Worm (Caenorhabditis elegans) whole organism, L4/young adult: ENCODE data around the gene F58H1.3.

Experiments used
- W03F9.2 ChIP-seq: fragments of 150-350 bp; optimal IDR thresholded peaks from 2 replicates; lab custom pipeline; 2014; ENCODE audit warnings: missing biosample characterization, missing genetic modification characterization
- dao-5 ChIP-seq: sonication (generic microtip); optimal IDR thresholded peaks from 2 replicates; lab custom pipeline; 2016; ENCODE audit warnings: missing genotype, missing genetic modification characterization, moderate library complexity, missing compliant biosample characterization
- him-1 ChIP-seq: sonication (generic microtip); optimal IDR thresholded peaks from 2 replicates; lab custom pipeline; 2016; ENCODE audit warnings: missing genotype, missing genetic modification reagents, missing genetic modification characterization, missing compliant biosample characterization

The F58H1.3 gene

DNA sequence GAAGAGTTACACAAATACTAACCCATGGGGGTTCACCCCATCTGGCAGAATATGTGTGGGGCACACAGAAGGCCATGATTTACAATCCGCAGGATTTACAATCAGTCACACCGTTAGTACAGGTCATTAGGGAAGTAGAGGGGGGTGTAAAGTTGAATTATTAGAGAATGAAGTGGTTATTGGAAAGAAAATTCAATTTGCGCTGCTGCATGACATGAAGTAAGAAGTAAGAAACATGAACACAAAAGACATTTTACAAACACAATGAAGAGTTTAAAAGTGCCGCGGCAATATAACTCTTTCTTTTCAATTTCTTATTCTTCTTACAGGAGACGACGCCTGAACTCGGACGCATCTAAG is 27.0 kb downstream of the F58H1.3 start:
- TF ChIP-seq dao-5 (tag; lab: Kevin White, UChicago) (no peak), him-1 (tag; lab: Kevin White, UChicago) (no peak), W03F9.2 (tag; lab: Kevin White, UChicago) (no peak)

- no peak for TF ChIP-seq W03F9.2 (tag; lab: Kevin White, UChicago)
These were observed 30.9 kb downstream of the F58H1.3 start, which contains the start of gene F58H1.7 for ce11 chrV:11964723-11965122. Gene F58H1.7 (minus strand): TSS chrV:11964823.

ce11 chrV:11975233-11975632 is 41.5 kb downstream of the F58H1.3 start, which contains the start of gene cpr-1:
Gene cpr-1 (plus strand): TSS chrV:11975551.
- no peak for TF ChIP-seq W03F9.2 (tag; lab: Kevin White, UChicago)
- TF ChIP-seq dao-5 (tag; lab: Kevin White, UChicago): no peak
- TF ChIP-seq him-1 (tag; lab: Kevin White, UChicago): no peak

DNA sequence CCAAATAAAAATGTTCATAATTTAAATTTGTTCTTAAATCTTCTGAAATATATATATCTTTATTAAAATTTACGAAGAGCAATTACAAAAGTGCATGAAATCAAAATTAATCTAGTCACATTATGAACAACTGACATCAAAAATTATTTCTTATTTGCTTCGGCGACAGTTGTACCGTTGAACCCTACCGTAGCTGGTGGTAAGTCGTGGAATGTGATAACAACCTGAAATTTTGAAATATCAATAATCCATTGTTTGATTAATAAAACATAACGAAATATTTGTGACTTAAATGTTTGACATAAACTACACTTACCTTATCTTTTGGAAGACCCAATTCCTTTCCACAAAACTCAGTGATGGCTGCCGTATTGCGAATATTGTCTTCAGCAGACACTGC is 43.0 kb downstream of the F58H1.3 start:
- TF ChIP-seq him-1 (tag; lab: Kevin White, UChicago): no peak
- no peak for TF ChIP-seq W03F9.2 (tag; lab: Kevin White, UChicago)
- no peak for TF ChIP-seq dao-5 (tag; lab: Kevin White, UChicago)

ce11 chrV:11978179-11978578 is 44.4 kb downstream of the F58H1.3 start, which contains the start of gene mif-2:
Gene mif-2 (minus strand): TSS chrV:11978459.
- no peak for TF ChIP-seq him-1 (tag; lab: Kevin White, UChicago)
- TF ChIP-seq dao-5 (tag; lab: Kevin White, UChicago): no peak
- no peak for TF ChIP-seq W03F9.2 (tag; lab: Kevin White, UChicago)

DNA sequence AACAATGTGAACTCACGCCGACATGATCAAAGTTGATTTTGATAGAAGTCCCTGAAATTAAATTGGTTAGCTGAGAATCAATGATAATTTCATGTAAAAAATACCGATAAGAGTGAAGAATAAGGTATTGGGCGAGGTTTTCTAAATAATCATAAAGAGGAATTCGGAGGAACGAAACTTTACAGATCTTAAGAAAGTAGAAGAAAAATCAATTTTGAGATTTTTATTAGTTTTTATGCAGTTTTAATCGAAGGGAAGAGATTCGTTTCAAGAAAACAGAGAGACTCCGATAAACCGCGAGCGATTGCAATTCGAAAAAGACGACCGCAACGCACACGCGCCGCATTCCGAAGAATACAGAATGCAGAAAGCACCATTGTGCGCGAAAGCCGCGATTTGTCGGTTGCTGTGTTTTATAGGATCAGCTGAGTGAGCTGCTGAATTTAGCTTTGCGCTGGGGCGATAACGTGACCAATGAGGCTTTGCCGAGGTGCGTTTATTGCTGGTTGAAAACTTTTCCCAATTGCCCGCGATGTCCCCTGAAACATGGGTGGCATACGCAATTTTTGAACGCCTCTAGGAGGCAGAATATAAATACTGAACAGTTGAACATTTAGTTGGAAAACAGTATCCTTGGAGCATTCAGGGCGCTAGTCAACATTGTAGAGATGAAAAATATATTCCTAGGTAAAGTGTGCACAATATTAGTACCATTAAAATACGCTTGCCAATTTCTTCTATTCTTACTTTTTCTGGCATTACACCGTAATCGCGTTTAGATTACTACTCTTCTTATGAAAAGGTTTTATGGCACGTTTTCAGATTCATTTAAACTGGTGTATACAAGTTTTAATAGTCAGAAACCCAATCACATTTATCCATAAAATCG is 46.1 kb downstream of the F58H1.3 start, which contains the start of gene snr-4:
TSS of gene snr-4 (minus strand) at position 51 of the 889 bp plus-strand sequence.
- peak; percentile 91 for TF ChIP-seq him-1 (tag; lab: Kevin White, UChicago)
- TF ChIP-seq dao-5 (tag; lab: Kevin White, UChicago): peak; percentile 78
- TF ChIP-seq W03F9.2 (tag; lab: Kevin White, UChicago): peak; percentile 57

DNA sequence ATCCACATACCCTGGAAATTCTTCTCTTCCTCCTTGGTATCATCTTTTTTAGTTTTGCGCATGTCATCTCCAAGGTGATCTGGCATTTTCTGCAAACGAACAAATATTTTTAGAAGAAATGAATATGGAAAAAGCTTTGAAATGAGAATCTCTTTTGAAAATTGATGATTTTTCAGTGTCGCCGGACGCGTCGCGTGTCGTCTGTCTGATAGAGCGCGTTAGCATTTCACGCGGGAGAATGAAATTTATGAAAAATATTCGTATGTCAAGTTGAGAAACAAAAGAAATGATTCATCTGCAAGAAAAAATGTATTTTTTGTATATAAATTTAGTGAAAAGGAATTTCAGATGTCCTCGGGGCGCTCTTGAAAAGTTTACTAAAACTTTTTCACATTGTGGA is 48.5 kb downstream of the F58H1.3 start, which contains the start of gene rpt-1:
TSS of gene rpt-1 (minus strand) at position 89 of the 400 bp plus-strand sequence.
- TF ChIP-seq dao-5 (tag; lab: Kevin White, UChicago) (no peak), W03F9.2 (tag; lab: Kevin White, UChicago) (peak; percentile 68), him-1 (tag; lab: Kevin White, UChicago) (no peak)
